Worm (Caenorhabditis elegans): Measurements from ENCODE around the gene T15B7.1.

ce11 chrV:6813862-6814261 is 28.7 kb upstream of the T15B7.1 start:
- TF ChIP-seq elt-4 (tag; optimal IDR thresholded peaks at IDR 0.05) (no peak), tbx-2 (tag; optimal IDR thresholded peaks at IDR 0.05) (no peak), hlh-8 (tag; optimal IDR thresholded peaks at IDR 0.05) (no peak), fax-1 (tag; optimal IDR thresholded peaks at IDR 0.05) (no peak), ceh-14 (tag; optimal IDR thresholded peaks at IDR 0.05) (no peak), npax-4 (tag; optimal IDR thresholded peaks at IDR 0.05) (no peak), fkh-6 (tag; optimal IDR thresholded peaks at IDR 0.05) (no peak), rnt-1 (tag; optimal IDR thresholded peaks at IDR 0.05) (no peak), ceh-31 (tag; optimal IDR thresholded peaks at IDR 0.05) (no peak), ama-1 (optimal IDR thresholded peaks at IDR 0.05) (no peak), ceh-18 (tag; optimal IDR thresholded peaks at IDR 0.05) (no peak), hlh-15 (tag; optimal IDR thresholded peaks at IDR 0.05) (no peak)

All from whole organism, late embryonic.